Fruit fly (Drosophila melanogaster): ENCODE data around the gene Etfb.
A peak's percentile ranks its signal among the peaks of the same experiment; 100 is the strongest.

DNA sequence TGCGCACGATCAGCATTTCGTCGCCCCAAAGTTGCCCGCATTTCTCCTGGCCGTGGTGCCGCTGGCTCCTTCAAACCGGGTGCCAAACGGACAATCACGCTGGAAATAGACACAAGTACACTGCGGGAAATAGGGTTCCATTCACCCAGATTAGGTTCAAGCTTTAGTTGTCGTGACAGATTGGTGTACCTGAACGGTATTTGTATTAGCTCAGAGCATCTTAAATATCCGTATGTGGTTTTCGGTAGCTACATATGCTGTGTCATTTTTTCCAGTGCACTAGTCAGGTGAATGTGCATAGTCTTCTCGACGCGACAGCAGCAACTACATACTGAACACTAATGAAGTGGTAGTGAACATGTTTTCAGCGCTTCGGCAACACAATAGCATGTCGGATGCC, 44.4 kb upstream of the Etfb start:
- TF ChIP-seq EcR (GFP tag; optimal IDR thresholded peaks at IDR 0.05) (no peak), CG8159 (tag; optimal IDR thresholded peaks at IDR 0.05) (no peak), CG34367 (tag; optimal IDR thresholded peaks at IDR 0.05) (peak; percentile 70)

Data from whole organism, pupa.